Fruit fly (Drosophila melanogaster) whole organism, pupa: Measurements from ENCODE around the gene CG12783.

Source experiments
- CG13204 ChIP-seq: fragments of 200-800 bp; sonication (Bioruptor generic); optimal IDR thresholded peaks from 2 replicates; lab custom pipeline; 2018; ENCODE audit warnings: missing biosample characterization, mild to moderate bottlenecking, missing genetic modification characterization, moderate library complexity
- CG15710 ChIP-seq: fragments of 200-800 bp; sonication (Bioruptor generic); optimal IDR thresholded peaks from 2 replicates; lab custom pipeline; 2018; ENCODE audit warnings: missing biosample characterization, mild to moderate bottlenecking, missing genetic modification characterization, moderate library complexity
- CG32121 ChIP-seq: fragments of 200-800 bp; sonication (Bioruptor generic); IDR thresholded peaks from 2 replicates; pipeline ENCODE4 v1.3.6; 2022; ENCODE audit warnings: missing biosample characterization, missing genetic modification characterization
- D1 ChIP-seq: fragments of 200-800 bp; sonication (Bioruptor generic); optimal IDR thresholded peaks from 2 replicates; lab custom pipeline; 2018; ENCODE audit warnings: missing biosample characterization, mild to moderate bottlenecking, missing genetic modification characterization, moderate library complexity
- Ets98B ChIP-seq: fragments of 200-800 bp; sonication (Bioruptor generic); IDR thresholded peaks from 2 replicates; pipeline ENCODE4 v1.3.6; 2022; ENCODE audit warnings: missing biosample characterization, missing genetic modification characterization
- fd96Ca ChIP-seq: fragments of 200-800 bp; sonication (Bioruptor generic); IDR thresholded peaks from 3 replicates; pipeline ENCODE4 v1.3.6; 2022; ENCODE audit warnings: missing biosample characterization, missing genetic modification characterization

DNA sequence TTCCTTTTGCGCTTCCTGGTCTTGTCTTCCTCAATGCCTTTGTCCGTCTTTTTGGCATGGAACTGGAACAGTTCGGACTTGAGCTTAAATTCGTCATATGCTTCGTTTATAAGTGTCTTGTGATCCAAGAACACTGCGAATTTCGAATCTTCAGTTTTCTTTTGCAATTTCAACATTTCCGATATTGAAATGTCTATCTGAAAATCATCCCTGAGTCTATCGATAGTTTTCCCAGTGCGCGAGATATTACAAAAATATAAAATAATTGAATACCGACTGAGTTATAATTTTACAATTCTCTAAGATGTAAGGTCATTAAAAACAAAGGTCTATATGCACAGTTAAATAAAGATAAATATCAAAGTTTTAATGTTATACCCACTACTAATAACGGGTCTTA is 37.8 kb upstream of the CG12783 start, which contains the start of gene Mettl4:
- TF ChIP-seq CG15710 (tag; lab: Kevin White, UChicago) (no peak), D1 (tag; lab: Kevin White, UChicago) (no peak), CG32121 (GFP tag; lab: Robert Waterston, UW) (no peak), Ets98B (GFP tag; lab: Robert Waterston, UW) (no peak), fd96Ca (GFP tag; lab: Robert Waterston, UW) (no peak), CG13204 (no peak)
